Worm (Caenorhabditis elegans): ENCODE results near the gene C45G9.10.
A peak's percentile ranks its signal among the peaks of the same experiment; 100 is the strongest.

C45G9.10 gene

ce11 chrIII:5013915-5014346 lies 47.8 kb downstream of the C45G9.10 start (continued):
- no peak for TF ChIP-seq F55B11.4 (tag; optimal IDR thresholded peaks at IDR 0.05; ENCODE audit: borderline replicate concordance, insufficient read depth)
- peak; percentile 84 for TF ChIP-seq nhr-80 (tag; optimal IDR thresholded peaks at IDR 0.05)
- TF ChIP-seq let-607 (tag; optimal IDR thresholded peaks at IDR 0.05) = peak; percentile 60 to 66
- TF ChIP-seq xnd-1 (tag; optimal IDR thresholded peaks at IDR 0.05) = no peak
- TF ChIP-seq bed-2 (GFP tag; IDR thresholded peaks at IDR 0.05) = 0 out of 2 replicates have a peak, but pooled peaks have one; percentile 74
- peak; percentile 0 for TF ChIP-seq repo-1 (tag; optimal IDR thresholded peaks at IDR 0.05)
- TF ChIP-seq lin-35 (GFP tag; optimal IDR thresholded peaks at IDR 0.05) = peak in 1 of 3 experiments; percentile 73
- TF ChIP-seq F37B4.10 (GFP tag; IDR thresholded peaks at IDR 0.05) = 0 out of 2 replicates have a peak, but pooled peaks have one; percentile 21
- TF ChIP-seq ceh-27 (GFP tag; optimal IDR thresholded peaks at IDR 0.05) = peak; percentile 78
- peak; percentile 66; the same call in 1 of the 2 replicates for TF ChIP-seq C17E4.6 (GFP tag; IDR thresholded peaks at IDR 0.05)
- no peak for TF ChIP-seq ztf-22 (GFP tag; optimal IDR thresholded peaks at IDR 0.05)
- TF ChIP-seq cebp-2 (GFP tag; IDR thresholded peaks at IDR 0.05) = 0 out of 2 replicates have a peak, but pooled peaks have one; percentile 13
- peak; percentile 41; the same call in 1 of the 2 replicates for TF ChIP-seq cebp-1 (GFP tag; IDR thresholded peaks at IDR 0.05)
- TF ChIP-seq cebp-1 (tag; optimal IDR thresholded peaks at IDR 0.05) = peak; percentile 83
- TF ChIP-seq F22D6.2 (tag; optimal IDR thresholded peaks at IDR 0.05) = no peak
- TF ChIP-seq snpc-4 (GFP tag; optimal IDR thresholded peaks at IDR 0.05) = no peak
- TF ChIP-seq snpc-4 (tag; optimal IDR thresholded peaks at IDR 0.05) = peak; percentile 14 to 63 (median 37)
- no peak for TF ChIP-seq nfya-1 (tag; optimal IDR thresholded peaks at IDR 0.05; ENCODE audit: borderline replicate concordance, insufficient read depth)
- no peak for TF ChIP-seq F52B5.7 (tag; optimal IDR thresholded peaks at IDR 0.05)
- peak; percentile 58 for TF ChIP-seq gei-17 (GFP tag; optimal IDR thresholded peaks at IDR 0.05)
- no peak for TF ChIP-seq bed-1 (GFP tag; IDR thresholded peaks at IDR 0.05)
- TF ChIP-seq K11D2.4 (GFP tag; IDR thresholded peaks at IDR 0.05) = 0 out of 2 replicates have a peak, but pooled peaks have one; percentile 39
- no peak for TF ChIP-seq him-1 (tag; optimal IDR thresholded peaks at IDR 0.05)
- peak; percentile 24 for TF ChIP-seq B0035.1 (tag; optimal IDR thresholded peaks at IDR 0.05)
- TF ChIP-seq somi-1 (GFP tag; optimal IDR thresholded peaks at IDR 0.05) = peak; percentile 59
- no peak for TF ChIP-seq hmg-20 (GFP tag; IDR thresholded peaks at IDR 0.05)
- 0 out of 2 replicates have a peak, but pooled peaks have one; percentile 48 for TF ChIP-seq ceh-40 (GFP tag; IDR thresholded peaks at IDR 0.05)
- TF ChIP-seq Y56A3A.18 (GFP tag; IDR thresholded peaks at IDR 0.05) = peak; percentile 52; the same call in 1 of the 2 replicates
- no peak for TF ChIP-seq ccch-3 (GFP tag; optimal IDR thresholded peaks at IDR 0.05)
- no peak for TF ChIP-seq F49E8.2 (tag; optimal IDR thresholded peaks at IDR 0.05; ENCODE audit: insufficient read depth)
- TF ChIP-seq F23B12.7 (tag; optimal IDR thresholded peaks at IDR 0.05; ENCODE audit: insufficient read depth) = peak; percentile 78
- peak; percentile 86 for TF ChIP-seq attf-5 (GFP tag; optimal IDR thresholded peaks at IDR 0.05)
- peak; percentile 62 for TF ChIP-seq mcd-1 (GFP tag; IDR thresholded peaks at IDR 0.05)
- 0 out of 2 replicates have a peak, but pooled peaks have one; percentile 12 for TF ChIP-seq F33H1.4 (GFP tag; IDR thresholded peaks at IDR 0.05)
- TF ChIP-seq madf-10 (tag; optimal IDR thresholded peaks at IDR 0.05) = peak; percentile 73
- TF ChIP-seq B0336.3 (GFP tag; IDR thresholded peaks at IDR 0.05) = peak; percentile 78
- 0 out of 2 replicates have a peak, but pooled peaks have one; percentile 8 for TF ChIP-seq ceh-100 (GFP tag; IDR thresholded peaks at IDR 0.05)
- peak; percentile 92 for TF ChIP-seq K12H6.12 (tag; optimal IDR thresholded peaks at IDR 0.05)
- no peak for TF ChIP-seq Y53F4B.3 (GFP tag; IDR thresholded peaks at IDR 0.05)
- no peak for TF ChIP-seq F57A8.1 (GFP tag; optimal IDR thresholded peaks at IDR 0.05)
- peak; percentile 55 for TF ChIP-seq tbp1 (GFP tag; optimal IDR thresholded peaks at IDR 0.05)
- no peak for TF ChIP-seq ztf-25 (GFP tag; IDR thresholded peaks at IDR 0.05)
- peak; percentile 30 for TF ChIP-seq athp-1 (tag; optimal IDR thresholded peaks at IDR 0.05)
- no peak for TF ChIP-seq F57C9.4 (tag; optimal IDR thresholded peaks at IDR 0.05)
- 0 out of 2 replicates have a peak, but pooled peaks have one; percentile 30 for TF ChIP-seq Y67H2A.10 (GFP tag; conservative IDR thresholded peaks at IDR 0.05)
- peak; percentile 48 for TF ChIP-seq egrh-3 (GFP tag; IDR thresholded peaks at IDR 0.05)
- 0 out of 2 replicates have a peak, but pooled peaks have one; percentile 49 for TF ChIP-seq let-526 (GFP tag; IDR thresholded peaks at IDR 0.05)
